Fruit fly (Drosophila melanogaster) whole organism: ENCODE data around the gene CG10222.

ENCODE experiments used
- CG8478 ChIP-seq: fragments of >200 bp; optimal IDR thresholded peaks from 2 replicates; lab custom pipeline; 2018; ENCODE audit warnings: inconsistent platforms
- EcR ChIP-seq, 2 experiments: fragments of >200 bp; optimal IDR thresholded peaks; 2 replicates each; lab custom pipeline; 2017; ENCODE audit warnings: missing biosample characterization in 2 of 2, missing genetic modification characterization in 2 of 2, missing genetic modification reagents in 2 of 2
- pan ChIP-seq: fragments of >200 bp; optimal IDR thresholded peaks from 2 replicates; lab custom pipeline; 2017
- psq ChIP-seq: fragments of >200 bp; optimal IDR thresholded peaks from 2 replicates; lab custom pipeline; 2017

- TF ChIP-seq psq (lab: Kevin White, UChicago) = no peak
- TF ChIP-seq pan (lab: Kevin White, UChicago) = no peak
- TF ChIP-seq CG8478 (lab: Kevin White, UChicago) = no peak
- no peak for TF ChIP-seq EcR (GFP tag; optimal IDR thresholded peaks at IDR 0.05; lab: Kevin White, UChicago)
Measured at dm6 chr3L:13397656-13398055, 14.6 kb downstream of the CG10222 start.
